Fruit fly (Drosophila melanogaster): ENCODE measurements around the gene r.

r gene

dm6 chrX:16703747-16704146 lies 48.6 kb downstream of the r start, which contains the start of the genes CG9673 and CG4653 (continued):
- TF ChIP-seq stwl (tag; optimal IDR thresholded peaks at IDR 0.05) (no peak), sug (tag; optimal IDR thresholded peaks at IDR 0.05) (peak; percentile 51), grn (GFP tag; optimal IDR thresholded peaks at IDR 0.05) (peak; percentile 50), Xrp1 (GFP tag; IDR thresholded peaks at IDR 0.05) (no peak), ewg (GFP tag; optimal IDR thresholded peaks at IDR 0.05) (no peak), CG6813 (GFP tag; optimal IDR thresholded peaks at IDR 0.05) (peak; percentile 4), CG14441 (GFP tag; IDR thresholded peaks at IDR 0.05) (no peak), CG30431 (GFP tag; optimal IDR thresholded peaks at IDR 0.05) (no peak), ttk (GFP tag; IDR thresholded peaks at IDR 0.05) (no peak), CG2199 (GFP tag; IDR thresholded peaks at IDR 0.05) (no peak), CG8924 (tag; optimal IDR thresholded peaks at IDR 0.05) (no peak), Ssrp (tag; optimal IDR thresholded peaks at IDR 0.05) (no peak), CG33213 (GFP tag; optimal IDR thresholded peaks at IDR 0.05) (no peak), grau (tag; optimal IDR thresholded peaks at IDR 0.05) (no peak), CG6272 (GFP tag; IDR thresholded peaks at IDR 0.05) (no peak), vvl (GFP tag; IDR thresholded peaks at IDR 0.05) (no peak), crp (GFP tag; optimal IDR thresholded peaks at IDR 0.05) (no peak), CG18011 (GFP tag; optimal IDR thresholded peaks at IDR 0.05) (no peak), Atf-2 (GFP tag; optimal IDR thresholded peaks at IDR 0.05) (no peak), CG12942 (GFP tag; optimal IDR thresholded peaks at IDR 0.05) (no peak), CG10462 (GFP tag; optimal IDR thresholded peaks at IDR 0.05) (no peak), ab (GFP tag; optimal IDR thresholded peaks at IDR 0.05) (no peak), pb (GFP tag; optimal IDR thresholded peaks at IDR 0.05) (no peak), shn (GFP tag; optimal IDR thresholded peaks at IDR 0.05) (no peak), BtbVII (GFP tag; optimal IDR thresholded peaks at IDR 0.05) (no peak), GATAe (GFP tag; conservative IDR thresholded peaks at IDR 0.05) (peak; percentile 64), Rx (GFP tag; IDR thresholded peaks at IDR 0.05) (no peak), Camta (GFP tag; optimal IDR thresholded peaks at IDR 0.05) (no peak), CG7928 (GFP tag; optimal IDR thresholded peaks at IDR 0.05) (no peak), bigmax (GFP tag; optimal IDR thresholded peaks at IDR 0.05) (no peak), cwo (GFP tag; optimal IDR thresholded peaks at IDR 0.05) (peak; percentile 62), CG4854 (GFP tag; optimal IDR thresholded peaks at IDR 0.05) (no peak), exex (tag; optimal IDR thresholded peaks at IDR 0.05) (peak; percentile 68), Eip74EF (GFP tag; optimal IDR thresholded peaks at IDR 0.05) (no peak), Stat92E (GFP tag; optimal IDR thresholded peaks at IDR 0.05) (no peak), wdn (GFP tag; IDR thresholded peaks at IDR 0.05) (no peak), cg (GFP tag; optimal IDR thresholded peaks at IDR 0.05) (no peak)

dm6 chrX:16706774-16707173 lies 51.6 kb downstream of the r start, which contains the start of gene CG9672:
Gene CG9672 (minus strand): TSS chrX:16706874.
- TF ChIP-seq CG4820 (GFP tag; optimal IDR thresholded peaks at IDR 0.05) (no peak), Antp (GFP tag; optimal IDR thresholded peaks at IDR 0.05) (no peak), hbn (GFP tag; IDR thresholded peaks at IDR 0.05; ENCODE audit: partially characterized antibody) (no peak), grn (GFP tag; optimal IDR thresholded peaks at IDR 0.05) (peak; percentile 57), GATAe (GFP tag; conservative IDR thresholded peaks at IDR 0.05) (peak; percentile 39; the same call in 1 of the 2 replicates), grau (tag; optimal IDR thresholded peaks at IDR 0.05) (no peak), sug (tag; optimal IDR thresholded peaks at IDR 0.05) (peak; percentile 80), vfl (GFP tag; optimal IDR thresholded peaks at IDR 0.05) (no peak)
